Worm (Caenorhabditis elegans) whole organism, L3 larva: ENCODE measurements around the gene R11G1.11.

ENCODE experiments used
- ceh-28 ChIP-seq: fragments of 150-350 bp; optimal IDR thresholded peaks from 2 replicates; lab custom pipeline; 2014; ENCODE audit warnings: missing biosample characterization, missing genetic modification reagents, missing genetic modification characterization
- elt-2 ChIP-seq: sonication (generic microtip); optimal IDR thresholded peaks from 2 replicates; lab custom pipeline; 2016; ENCODE audit warnings: missing genetic modification reagents, mild to moderate bottlenecking, missing genetic modification characterization, missing compliant biosample characterization
- fkh-10 ChIP-seq: sonication (generic microtip); optimal IDR thresholded peaks from 2 replicates; lab custom pipeline; 2017; ENCODE audit warnings: missing biosample characterization, missing genetic modification reagents, missing genetic modification characterization
- lsy-12 ChIP-seq: sonication (generic microtip); optimal IDR thresholded peaks from 2 replicates; lab custom pipeline; 2016; ENCODE audit warnings: mild to moderate bottlenecking, missing genetic modification characterization, missing compliant biosample characterization
- unc-39 ChIP-seq: sonication (generic microtip); optimal IDR thresholded peaks from 4 replicates; lab custom pipeline; 2017; ENCODE audit warnings: missing biosample characterization, missing genetic modification characterization
- unc-62 ChIP-seq: fragments of 150-350 bp; sonication (generic microtip); optimal IDR thresholded peaks from 4 replicates; lab custom pipeline; 2014; ENCODE audit warnings: missing biosample characterization, missing genetic modification reagents, missing genetic modification characterization

DNA sequence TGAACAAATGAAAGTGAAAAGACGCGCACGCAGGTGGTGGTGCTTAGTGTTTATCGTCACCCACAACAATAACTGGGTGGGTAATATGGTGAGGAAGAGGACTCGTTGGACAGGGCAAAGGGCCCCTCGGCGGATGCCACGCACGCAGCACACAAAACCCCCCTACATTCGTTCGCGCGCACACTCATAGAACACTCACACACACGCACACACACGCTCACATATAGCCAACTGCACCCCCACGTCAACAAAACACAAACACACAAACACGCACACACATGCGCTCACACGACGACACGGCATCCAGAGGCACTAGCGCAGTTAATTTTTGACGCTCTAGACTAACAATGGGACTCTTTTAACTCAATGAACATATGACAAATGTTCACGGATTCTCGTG lies 39.4 kb downstream of the R11G1.11 start:
- TF ChIP-seq fkh-10 (GFP tag; lab: Kevin White, UChicago) (no peak), lsy-12 (peak; percentile 40), unc-62 (GFP tag; lab: Kevin White, UChicago) (no peak), elt-2 (tag; lab: Kevin White, UChicago) (no peak), ceh-28 (tag; lab: Kevin White, UChicago) (no peak), unc-39 (no peak)
